Worm (Caenorhabditis elegans): ENCODE measurements around the gene srab-20.
"Not testable (repeated sequence)": the region's sequence is repeated elsewhere in the genome, so short reads cannot be mapped to it uniquely, and the experiment has no call there.

DNA sequence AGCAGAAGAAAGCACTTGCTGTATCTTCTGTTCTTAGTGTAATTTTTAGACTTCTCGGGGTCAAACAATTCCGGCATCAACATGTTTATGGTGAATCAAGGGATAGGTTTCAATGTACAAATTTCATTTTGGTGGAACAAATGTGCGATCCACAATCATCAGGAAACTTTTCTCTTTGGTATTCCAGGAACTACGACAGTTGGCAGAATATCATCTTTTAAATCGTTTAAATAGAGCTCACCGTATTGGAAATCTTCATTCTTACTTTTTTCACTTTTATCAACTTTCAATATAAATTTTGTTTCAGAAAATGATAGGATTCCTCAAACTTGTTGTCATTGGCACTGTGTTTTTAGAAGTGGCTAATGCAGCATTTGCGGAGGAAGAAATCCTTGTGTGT lies 32.0 kb upstream of the srab-20 start, which contains the start of gene T20D4.12:
- TF ChIP-seq lin-13 (GFP tag; optimal IDR thresholded peaks at IDR 0.05); ama-1 (optimal IDR thresholded peaks at IDR 0.05); unc-62 (GFP tag; optimal IDR thresholded peaks at IDR 0.05); ztf-11 (tag; optimal IDR thresholded peaks at IDR 0.05); mdl-1 (tag; optimal IDR thresholded peaks at IDR 0.05): not testable (repeated sequence)
